Worm (Caenorhabditis elegans) whole organism, L3 larva: ENCODE measurements around the gene F56D6.13.

Experiments
- R02D3.7 ChIP-seq: fragments of 150-350 bp; optimal IDR thresholded peaks from 2 replicates; lab custom pipeline; 2014; ENCODE audit warnings: missing biosample characterization, missing genetic modification characterization
- ZK546.5 ChIP-seq: sonication (generic microtip); optimal IDR thresholded peaks from 2 replicates; lab custom pipeline; 2017; ENCODE audit warnings: missing biosample characterization, missing genetic modification characterization
- ceh-28 ChIP-seq: fragments of 150-350 bp; optimal IDR thresholded peaks from 2 replicates; lab custom pipeline; 2014; ENCODE audit warnings: missing biosample characterization, missing genetic modification reagents, missing genetic modification characterization
- elt-3 ChIP-seq, 3 experiments: fragments of 150-350 bp in 1 of 3; sonication (generic microtip) in 2 of 3; optimal IDR thresholded peaks; 2 replicates in 2 of 3; 4 replicates in 1 of 3; lab custom pipeline; 2014 to 2017; ENCODE audit warnings: missing biosample characterization in 3 of 3, missing genetic modification characterization in 3 of 3
- fkh-2 ChIP-seq: fragments of 150-350 bp; optimal IDR thresholded peaks from 2 replicates; lab custom pipeline; 2014; ENCODE audit warnings: missing biosample characterization, missing genetic modification reagents, missing genetic modification characterization
- lin-15B ChIP-seq: fragments of 150-350 bp; optimal IDR thresholded peaks from 2 replicates; lab custom pipeline; 2014; ENCODE audit warnings: missing biosample characterization, missing genetic modification characterization
- nhr-11 ChIP-seq: fragments of 150-350 bp; optimal IDR thresholded peaks from 2 replicates; lab custom pipeline; 2014; ENCODE audit warnings: missing biosample characterization, missing genetic modification characterization
- nhr-12 ChIP-seq: fragments of 150-350 bp; optimal IDR thresholded peaks from 2 replicates; lab custom pipeline; 2014; ENCODE audit warnings: missing biosample characterization, missing genetic modification characterization
- pha-4 ChIP-seq: fragments of 150-350 bp; optimal IDR thresholded peaks from 2 replicates; lab custom pipeline; 2014; ENCODE audit warnings: missing biosample characterization, missing genetic modification reagents, missing genetic modification characterization
- pqm-1 ChIP-seq: fragments of 150-350 bp; optimal IDR thresholded peaks from 2 replicates; lab custom pipeline; 2017; ENCODE audit warnings: missing biosample characterization, missing genetic modification characterization, inconsistent platforms
- unc-62 ChIP-seq: fragments of 150-350 bp; sonication (generic microtip); optimal IDR thresholded peaks from 4 replicates; lab custom pipeline; 2014; ENCODE audit warnings: missing biosample characterization, missing genetic modification reagents, missing genetic modification characterization
- ztf-4 ChIP-seq: fragments of 150-350 bp; optimal IDR thresholded peaks from 2 replicates; lab custom pipeline; 2014; ENCODE audit warnings: missing biosample characterization, missing genetic modification characterization

DNA sequence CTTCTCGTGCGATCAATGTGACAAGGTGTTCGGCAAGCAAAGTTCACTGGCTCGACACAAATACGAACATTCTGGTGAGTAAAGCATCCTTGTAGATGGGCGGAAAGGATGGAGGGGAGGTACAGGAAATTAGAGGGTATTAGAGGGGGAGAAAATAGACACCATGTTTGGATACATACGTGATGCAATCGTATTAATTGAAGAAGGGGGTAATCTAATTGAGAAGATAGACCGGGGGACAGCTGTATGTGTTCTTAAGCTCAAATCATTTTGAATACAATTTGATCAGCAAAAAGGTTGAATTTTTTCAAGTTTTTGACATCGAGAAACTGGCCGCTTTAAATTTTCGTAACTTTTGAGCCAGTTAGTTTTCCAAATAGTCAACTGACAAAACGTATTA, 48.8 kb upstream of the F56D6.13 start:
- TF ChIP-seq fkh-2, result no peak
- TF ChIP-seq ztf-4 (tag; lab: Kevin White, UChicago), result no peak
- no peak for TF ChIP-seq pha-4
- no peak for TF ChIP-seq nhr-11 (tag; lab: Kevin White, UChicago)
- TF ChIP-seq nhr-12 (tag; lab: Kevin White, UChicago), result no peak
- TF ChIP-seq lin-15B, result no peak
- no peak for TF ChIP-seq ZK546.5 (tag; lab: Kevin White, UChicago)
- TF ChIP-seq R02D3.7 (tag; lab: Kevin White, UChicago), result no peak
- TF ChIP-seq ceh-28, result no peak
- TF ChIP-seq elt-3 (tag; optimal IDR thresholded peaks at IDR 0.05; lab: Kevin White, UChicago), result no peak
- TF ChIP-seq unc-62 (GFP tag; lab: Kevin White, UChicago), result no peak
- no peak for TF ChIP-seq pqm-1 (tag; lab: Kevin White, UChicago)
